Worm (Caenorhabditis elegans): ENCODE data around the gene R05G6.1.

R05G6.1 gene

ce11 chrIV:7585273-7585882 lies 52.9 kb downstream of the R05G6.1 start:
- TF ChIP-seq T22C8.4 (GFP tag; IDR thresholded peaks at IDR 0.05) (no peak), ztf-23 (GFP tag; IDR thresholded peaks at IDR 0.05) (no peak), klf-2 (GFP tag; conservative IDR thresholded peaks at IDR 0.05) (no peak), flt-1 (GFP tag; IDR thresholded peaks at IDR 0.05) (no peak), med-1 (GFP tag; optimal IDR thresholded peaks at IDR 0.05; ENCODE audit: insufficient read depth) (no peak), cog-1 (tag; optimal IDR thresholded peaks at IDR 0.05) (no peak), tab-1 (GFP tag; IDR thresholded peaks at IDR 0.05) (no peak), ztf-29 (GFP tag; IDR thresholded peaks at IDR 0.05) (no peak), ref-1 (GFP tag; conservative IDR thresholded peaks at IDR 0.05) (no peak)

ce11 chrIV:7586972-7587371 lies 54.5 kb downstream of the R05G6.1 start:
- TF ChIP-seq klf-2 (GFP tag; conservative IDR thresholded peaks at IDR 0.05) (no peak), med-1 (GFP tag; optimal IDR thresholded peaks at IDR 0.05; ENCODE audit: insufficient read depth) (no peak), ztf-29 (GFP tag; IDR thresholded peaks at IDR 0.05) (no peak), ztf-23 (GFP tag; IDR thresholded peaks at IDR 0.05) (no peak), T22C8.4 (GFP tag; IDR thresholded peaks at IDR 0.05) (no peak), cog-1 (tag; optimal IDR thresholded peaks at IDR 0.05) (no peak), ref-1 (GFP tag; conservative IDR thresholded peaks at IDR 0.05) (no peak), tab-1 (GFP tag; IDR thresholded peaks at IDR 0.05) (no peak), flt-1 (GFP tag; IDR thresholded peaks at IDR 0.05) (no peak)

ce11 chrIV:7588631-7589030 lies 56.2 kb downstream of the R05G6.1 start, which contains the start of gene cla-1:
Gene cla-1 (plus strand): TSS chrIV:7588931.
- TF ChIP-seq ztf-23 (GFP tag; IDR thresholded peaks at IDR 0.05) (no peak), klf-2 (GFP tag; conservative IDR thresholded peaks at IDR 0.05) (no peak), tab-1 (GFP tag; IDR thresholded peaks at IDR 0.05) (no peak)
